Worm (Caenorhabditis elegans) whole organism, late embryonic: ENCODE results near the gene obr-3.

Experiments used
- ceh-19 ChIP-seq: fragments of 200-800 bp; sonication (Bioruptor generic); optimal IDR thresholded peaks from 2 replicates; lab custom pipeline; 2018; ENCODE audit warnings: mild to moderate bottlenecking, missing genetic modification characterization, missing compliant biosample characterization
- eyg-1 ChIP-seq: sonication (generic microtip); optimal IDR thresholded peaks from 2 replicates; lab custom pipeline; 2016; ENCODE audit warnings: missing genotype, missing genetic modification characterization, missing compliant biosample characterization
- fkh-10 ChIP-seq: fragments of 150-350 bp; optimal IDR thresholded peaks from 2 replicates; lab custom pipeline; 2014; ENCODE audit warnings: missing biosample characterization, missing genetic modification reagents, missing genetic modification characterization
- hlh-15 ChIP-seq: sonication (generic microtip); optimal IDR thresholded peaks from 2 replicates; lab custom pipeline; 2016; ENCODE audit warnings: missing genetic modification characterization, missing compliant biosample characterization
- lin-11 ChIP-seq: fragments of 200-800 bp; sonication (Bioruptor generic); optimal IDR thresholded peaks from 2 replicates; lab custom pipeline; 2018; ENCODE audit warnings: mild to moderate bottlenecking, missing genetic modification characterization, missing compliant biosample characterization
- nfya-1 ChIP-seq: sonication (generic microtip); optimal IDR thresholded peaks from 2 replicates; lab custom pipeline; 2017; ENCODE audit warnings: missing genetic modification characterization, mild to moderate bottlenecking, missing compliant biosample characterization, antibody characterized with exemption, moderate library complexity
- nhr-11 ChIP-seq: fragments of 150-350 bp; optimal IDR thresholded peaks from 2 replicates; lab custom pipeline; 2014; ENCODE audit warnings: missing biosample characterization, missing genetic modification characterization
- pha-2 ChIP-seq: sonication (generic microtip); optimal IDR thresholded peaks from 2 replicates; lab custom pipeline; 2017; ENCODE audit warnings: mild to moderate bottlenecking, missing genetic modification characterization, missing compliant biosample characterization
- pros-1 ChIP-seq: fragments of 150-350 bp; optimal IDR thresholded peaks from 2 replicates; lab custom pipeline; 2014; ENCODE audit warnings: missing biosample characterization, missing genetic modification reagents, missing genetic modification characterization
- sox-4 ChIP-seq: sonication (generic microtip); optimal IDR thresholded peaks from 2 replicates; lab custom pipeline; 2017; ENCODE audit warnings: mild to moderate bottlenecking, missing genetic modification characterization, inconsistent platforms, missing compliant biosample characterization
- unc-55 ChIP-seq: sonication (generic microtip); optimal IDR thresholded peaks from 2 replicates; lab custom pipeline; 2017; ENCODE audit warnings: missing biosample characterization, missing genetic modification reagents, missing genetic modification characterization

- TF ChIP-seq nhr-11 (no peak), lin-11 (tag; lab: Kevin White, UChicago) (no peak), sox-4 (no peak), fkh-10 (GFP tag; lab: Kevin White, UChicago) (no peak), unc-55 (GFP tag; lab: Kevin White, UChicago) (no peak), hlh-15 (no peak), pros-1 (no peak), nfya-1 (tag; lab: Kevin White, UChicago) (no peak), eyg-1 (tag; lab: Kevin White, UChicago) (no peak), ceh-19 (GFP tag; lab: Kevin White, UChicago) (no peak), pha-2 (no peak)
These were observed 41.9 kb upstream of the obr-3 start for ce11 chrX:13851590-13851989.
